Worm (Caenorhabditis elegans) whole organism, young adult: ENCODE data around the gene C09E8.6.

Source experiments
- B0261.1 ChIP-seq: sonication (generic microtip); optimal IDR thresholded peaks from 2 replicates; lab custom pipeline; 2016; ENCODE audit warnings: mild to moderate bottlenecking, missing genetic modification characterization, moderate library complexity, missing compliant biosample characterization
- F10E7.11 ChIP-seq: sonication (generic microtip); optimal IDR thresholded peaks from 2 replicates; lab custom pipeline; 2017; ENCODE audit warnings: mild to moderate bottlenecking, missing genetic modification characterization, moderate library complexity, missing compliant biosample characterization
- ceh-79 ChIP-seq: sonication (generic microtip); optimal IDR thresholded peaks from 2 replicates; lab custom pipeline; 2017; ENCODE audit warnings: mild to moderate bottlenecking, missing genetic modification characterization, missing compliant biosample characterization
- hrde-1 ChIP-seq: sonication (generic microtip); optimal IDR thresholded peaks from 2 replicates; lab custom pipeline; 2016; ENCODE audit warnings: missing genetic modification characterization, mild to moderate bottlenecking, missing compliant biosample characterization, moderate library complexity, missing genotype, missing genetic modification reagents, borderline replicate concordance
- lir-1 ChIP-seq: fragments of 200-800 bp; sonication (Bioruptor generic); conservative IDR thresholded peaks from 2 replicates; pipeline ENCODE4 v1.3.6; 2022; ENCODE audit warnings: missing genetic modification reagents, missing genetic modification characterization, missing compliant biosample characterization
- lsl-1 ChIP-seq: fragments of 200-800 bp; sonication (Bioruptor generic); optimal IDR thresholded peaks from 2 replicates; lab custom pipeline; 2018; ENCODE audit warnings: mild to moderate bottlenecking, missing genetic modification characterization, moderate library complexity, missing compliant biosample characterization
- nhr-179 ChIP-seq: sonication (generic microtip); optimal IDR thresholded peaks from 2 replicates; lab custom pipeline; 2016; ENCODE audit warnings: mild to moderate bottlenecking, missing genetic modification characterization, missing compliant biosample characterization

- TF ChIP-seq nhr-179 (tag; lab: Kevin White, UChicago) (no peak), B0261.1 (tag; lab: Kevin White, UChicago) (no peak), F10E7.11 (no peak), lir-1 (GFP tag; lab: Robert Waterston, UW) (no peak), lsl-1 (no peak), hrde-1 (tag; lab: Kevin White, UChicago) (no peak), ceh-79 (tag; lab: Kevin White, UChicago) (no peak)
These were observed 43.7 kb upstream of the C09E8.6 start for ce11 chrII:512630-513029.
